Worm (Caenorhabditis elegans): ENCODE results near the gene Y55F3AM.13.

- TF ChIP-seq fkh-8 (tag; optimal IDR thresholded peaks at IDR 0.05), result no peak
- TF ChIP-seq elt-3 (tag; optimal IDR thresholded peaks at IDR 0.05), result no peak
- TF ChIP-seq lsy-2 (tag; optimal IDR thresholded peaks at IDR 0.05), result no peak
- no peak for TF ChIP-seq snpc-4 (tag; optimal IDR thresholded peaks at IDR 0.05)
- TF ChIP-seq ama-1 (optimal IDR thresholded peaks at IDR 0.05), result no peak
- no peak for TF ChIP-seq ceh-88 (GFP tag; IDR thresholded peaks at IDR 0.05)
Observed at ce11 chrIV:1104518-1104917, 48.4 kb upstream of the Y55F3AM.13 start, which contains the start of the genes C44B12.9 and C44B12.3.
